Worm (Caenorhabditis elegans) whole organism, L4 larva: ENCODE measurements around the gene Y45F10C.4.
A peak's percentile ranks its signal among the peaks of the same experiment; 100 is the strongest.

ENCODE experiments used
- F26F4.8 ChIP-seq: fragments of 200-800 bp; sonication (Bioruptor generic); conservative IDR thresholded peaks from 2 replicates; pipeline ENCODE4 v1.3.6; 2022; ENCODE audit warnings: missing genetic modification characterization, missing compliant biosample characterization
- F44E2.7 ChIP-seq: fragments of 200-800 bp; sonication (Bioruptor generic); IDR thresholded peaks from 2 replicates; pipeline ENCODE4 v2.1.2; 2022; ENCODE audit warnings: missing genetic modification characterization, missing compliant biosample characterization
- R02D3.7 ChIP-seq: fragments of 150-350 bp; sonication (generic microtip); optimal IDR thresholded peaks from 3 replicates; lab custom pipeline; 2014; ENCODE audit warnings: missing biosample characterization, missing genetic modification characterization
- Y48G9A.11 ChIP-seq: fragments of 200-800 bp; sonication (Bioruptor generic); IDR thresholded peaks from 2 replicates; pipeline ENCODE4 v1.3.6; 2022; ENCODE audit warnings: missing genetic modification reagents, missing genetic modification characterization, missing compliant biosample characterization
- Y75B8A.6 ChIP-seq: fragments of 200-800 bp; sonication (Bioruptor generic); IDR thresholded peaks from 2 replicates; pipeline ENCODE4 v1.3.6; 2022; ENCODE audit warnings: missing genetic modification reagents, missing genetic modification characterization, missing compliant biosample characterization
- ZK546.5 ChIP-seq, 2 experiments: sonication (generic microtip); optimal IDR thresholded peaks; 2 replicates each; lab custom pipeline; 2017; ENCODE audit warnings: missing biosample characterization in 2 of 2, missing genetic modification characterization in 2 of 2
- arid-1 ChIP-seq: fragments of 200-800 bp; sonication (Bioruptor generic); conservative IDR thresholded peaks from 2 replicates; pipeline ENCODE4 v1.3.6; 2022; ENCODE audit warnings: missing genetic modification reagents, missing genetic modification characterization, missing compliant biosample characterization
- ceh-20 ChIP-seq: fragments of 200-800 bp; sonication (Bioruptor generic); IDR thresholded peaks from 2 replicates; pipeline ENCODE4 v1.3.6; 2022; ENCODE audit warnings: missing genetic modification reagents, missing genetic modification characterization, missing compliant biosample characterization
- ceh-32 ChIP-seq: sonication (generic microtip); optimal IDR thresholded peaks from 2 replicates; lab custom pipeline; 2016; ENCODE audit warnings: mild to moderate bottlenecking, missing genetic modification characterization, missing compliant biosample characterization; ENCODE audit not compliant: poor library complexity
- ces-1 ChIP-seq: fragments of 150-350 bp; sonication (generic microtip); optimal IDR thresholded peaks from 4 replicates; lab custom pipeline; 2014; ENCODE audit warnings: missing biosample characterization, missing genetic modification reagents, missing genetic modification characterization
- ctbp-1 ChIP-seq: fragments of 200-800 bp; sonication (Bioruptor generic); IDR thresholded peaks from 2 replicates; pipeline ENCODE4 v1.3.6; 2022; ENCODE audit warnings: missing genetic modification reagents, missing genetic modification characterization, missing compliant biosample characterization
- daf-16 ChIP-seq, 3 experiments: sonication (generic microtip); optimal IDR thresholded peaks; 2 replicates each; lab custom pipeline; 2016 to 2017; ENCODE audit warnings: missing genetic modification characterization in 3 of 3, missing genetic modification reagents in 3 of 3, mild to moderate bottlenecking in 2 of 3, missing compliant biosample characterization in 2 of 3, missing biosample characterization in 1 of 3, moderate library complexity in 1 of 3
- daf-8 ChIP-seq: fragments of 200-800 bp; sonication (Bioruptor generic); IDR thresholded peaks from 2 replicates; pipeline ENCODE4 v1.3.6; 2022; ENCODE audit warnings: missing genetic modification characterization, missing compliant biosample characterization
- dmd-8 ChIP-seq: fragments of 200-800 bp; sonication (Bioruptor generic); IDR thresholded peaks from 2 replicates; pipeline ENCODE4 v1.3.6; 2022; ENCODE audit warnings: missing genetic modification characterization, missing compliant biosample characterization
- duxl-1 ChIP-seq: sonication (generic microtip); optimal IDR thresholded peaks from 2 replicates; lab custom pipeline; 2016; ENCODE audit warnings: mild to moderate bottlenecking, missing genetic modification characterization, moderate library complexity, missing compliant biosample characterization; ENCODE audit not compliant: poor library complexity
- dve-1 ChIP-seq: sonication (generic microtip); optimal IDR thresholded peaks from 2 replicates; lab custom pipeline; 2017; ENCODE audit warnings: antibody characterized with exemption, mild to moderate bottlenecking, missing genetic modification characterization, missing compliant biosample characterization; ENCODE audit not compliant: insufficient read depth
- fkh-10 ChIP-seq: fragments of 150-350 bp; optimal IDR thresholded peaks from 2 replicates; lab custom pipeline; 2014; ENCODE audit warnings: missing biosample characterization, missing genetic modification reagents, missing genetic modification characterization
- hlh-11 ChIP-seq: fragments of 200-800 bp; sonication (Bioruptor generic); optimal IDR thresholded peaks from 2 replicates; lab custom pipeline; 2018; ENCODE audit warnings: mild to moderate bottlenecking, missing genetic modification characterization, missing compliant biosample characterization
- hlh-30 ChIP-seq: sonication (generic microtip); optimal IDR thresholded peaks from 2 replicates; lab custom pipeline; 2017; ENCODE audit warnings: antibody characterized with exemption, mild to moderate bottlenecking, missing genetic modification characterization, missing compliant biosample characterization; ENCODE audit not compliant: insufficient read depth
- hmg-1.1 ChIP-seq: fragments of 200-800 bp; sonication (Bioruptor generic); IDR thresholded peaks from 2 replicates; pipeline ENCODE4 v1.3.6; 2022; ENCODE audit warnings: missing genetic modification reagents, missing genetic modification characterization, missing compliant biosample characterization
- lim-7 ChIP-seq: fragments of 200-800 bp; sonication (Bioruptor generic); IDR thresholded peaks from 2 replicates; pipeline ENCODE4 v1.3.6; 2022; ENCODE audit warnings: missing genetic modification characterization, missing compliant biosample characterization
- lin-1 ChIP-seq: fragments of 200-800 bp; sonication (Bioruptor generic); IDR thresholded peaks from 2 replicates; pipeline ENCODE4 v1.3.6; 2022; ENCODE audit warnings: missing genetic modification reagents, missing genetic modification characterization, missing compliant biosample characterization
- lin-13 ChIP-seq: fragments of 150-350 bp; optimal IDR thresholded peaks from 2 replicates; lab custom pipeline; 2014; ENCODE audit warnings: missing biosample characterization, missing genetic modification reagents, missing genetic modification characterization
- lin-38 ChIP-seq: fragments of 200-800 bp; sonication (Bioruptor generic); IDR thresholded peaks from 2 replicates; pipeline ENCODE4 v1.3.6; 2022; ENCODE audit warnings: missing genetic modification reagents, missing genetic modification characterization, missing compliant biosample characterization
- madf-5 ChIP-seq, 2 experiments: fragments of 200-800 bp; sonication (Bioruptor generic); IDR thresholded peaks; 2 replicates each; pipeline ENCODE4 v1.3.6; 2022; ENCODE audit warnings: missing compliant biosample characterization in 2 of 2, missing genetic modification characterization in 2 of 2
- madf-9 ChIP-seq: fragments of 200-800 bp; sonication (Bioruptor generic); conservative IDR thresholded peaks from 2 replicates; pipeline ENCODE4 v1.3.6; 2022; ENCODE audit warnings: missing genetic modification reagents, missing genetic modification characterization, missing compliant biosample characterization
- mes-2 ChIP-seq: sonication (generic microtip); optimal IDR thresholded peaks from 2 replicates; lab custom pipeline; 2016; ENCODE audit warnings: missing genotype, mild to moderate bottlenecking, missing genetic modification characterization, missing compliant biosample characterization; ENCODE audit not compliant: poor library complexity, severe bottlenecking
- mxl-2 ChIP-seq: fragments of 200-800 bp; sonication (Bioruptor generic); conservative IDR thresholded peaks from 2 replicates; pipeline ENCODE4 v1.3.6; 2022; ENCODE audit warnings: missing genetic modification reagents, missing genetic modification characterization, missing compliant biosample characterization
- nhr-10 ChIP-seq: fragments of 150-350 bp; optimal IDR thresholded peaks from 2 replicates; lab custom pipeline; 2014; ENCODE audit warnings: missing biosample characterization, missing genetic modification characterization
- nhr-102 ChIP-seq: sonication (generic microtip); optimal IDR thresholded peaks from 2 replicates; lab custom pipeline; 2016; ENCODE audit warnings: mild to moderate bottlenecking, missing genetic modification characterization, moderate library complexity, missing compliant biosample characterization
- nhr-11 ChIP-seq: fragments of 150-350 bp; optimal IDR thresholded peaks from 2 replicates; lab custom pipeline; 2014; ENCODE audit warnings: missing biosample characterization, missing genetic modification characterization
- nhr-111 ChIP-seq: fragments of 200-800 bp; sonication (Bioruptor generic); optimal IDR thresholded peaks from 2 replicates; lab custom pipeline; 2018; ENCODE audit warnings: mild to moderate bottlenecking, missing genetic modification characterization, missing compliant biosample characterization
- nhr-237 ChIP-seq: sonication (generic microtip); optimal IDR thresholded peaks from 2 replicates; lab custom pipeline; 2017; ENCODE audit warnings: missing biosample characterization, missing genetic modification characterization
- nhr-42 ChIP-seq: fragments of 200-800 bp; sonication (Bioruptor generic); IDR thresholded peaks from 2 replicates; pipeline ENCODE4 v1.3.6; 2022; ENCODE audit warnings: missing genetic modification characterization, missing compliant biosample characterization
- nhr-76 ChIP-seq: fragments of 150-350 bp; optimal IDR thresholded peaks from 2 replicates; lab custom pipeline; 2014; ENCODE audit warnings: missing biosample characterization, missing genetic modification characterization
- nhr-77 ChIP-seq: fragments of 150-350 bp; optimal IDR thresholded peaks from 2 replicates; lab custom pipeline; 2014; ENCODE audit warnings: missing biosample characterization, missing genetic modification characterization
- pha-4 ChIP-seq, 2 experiments: fragments of 150-350 bp in 1 of 2; fragments of 200-800 bp in 1 of 2; sonication (Bioruptor generic) in 1 of 2; IDR thresholded peaks in 1 of 2; optimal IDR thresholded peaks in 1 of 2; 2 replicates each; pipeline versions ENCODE4 v1.3.6 to Lab custom; 2014 to 2022; ENCODE audit warnings: missing genetic modification characterization in 2 of 2, missing genetic modification reagents in 2 of 2, missing biosample characterization in 1 of 2, missing compliant biosample characterization in 1 of 2
- pqm-1 ChIP-seq: sonication (generic microtip); optimal IDR thresholded peaks from 2 replicates; lab custom pipeline; 2017; ENCODE audit warnings: missing biosample characterization, missing genetic modification characterization
- saeg-2 ChIP-seq: fragments of 200-800 bp; sonication (Bioruptor generic); IDR thresholded peaks from 2 replicates; pipeline ENCODE4 v1.3.6; 2022; ENCODE audit warnings: missing genetic modification reagents, missing genetic modification characterization, missing compliant biosample characterization
- sdz-12 ChIP-seq: fragments of 200-800 bp; sonication (Bioruptor generic); optimal IDR thresholded peaks from 2 replicates; lab custom pipeline; 2018; ENCODE audit warnings: mild to moderate bottlenecking, missing genetic modification characterization, missing compliant biosample characterization
- set-16 ChIP-seq: fragments of 200-800 bp; sonication (Bioruptor generic); IDR thresholded peaks from 2 replicates; pipeline ENCODE4 v1.3.6; 2022; ENCODE audit warnings: missing genetic modification reagents, missing genetic modification characterization, missing compliant biosample characterization
- snpc-1.2 ChIP-seq: fragments of 200-800 bp; sonication (Bioruptor generic); IDR thresholded peaks from 2 replicates; pipeline ENCODE4 v1.3.6; 2022; ENCODE audit warnings: missing genetic modification reagents, missing genetic modification characterization, missing compliant biosample characterization
- spr-1 ChIP-seq: sonication (generic microtip); optimal IDR thresholded peaks from 2 replicates; lab custom pipeline; 2016; ENCODE audit warnings: mild to moderate bottlenecking, missing genetic modification characterization, missing compliant biosample characterization
- tra-1 ChIP-seq: fragments of 200-800 bp; sonication (Bioruptor generic); IDR thresholded peaks from 2 replicates; pipeline ENCODE4 v1.3.6; 2022; ENCODE audit warnings: missing genetic modification reagents, missing genetic modification characterization, missing compliant biosample characterization
- unc-62 ChIP-seq, 3 experiments: fragments of 150-350 bp in 1 of 3; sonication (generic microtip); optimal IDR thresholded peaks in 2 of 3; peaks in 1 of 3; 1 replicate in 1 of 3; 2 replicates in 2 of 3; lab custom pipeline; 2014 to 2017; ENCODE audit warnings: missing biosample characterization in 3 of 3, missing genetic modification characterization in 3 of 3, missing genetic modification reagents in 3 of 3, missing genotype in 1 of 3
- vab-7 ChIP-seq: fragments of 200-800 bp; sonication (Bioruptor generic); IDR thresholded peaks from 2 replicates; pipeline ENCODE4 v1.3.6; 2022; ENCODE audit warnings: missing genetic modification reagents, missing genetic modification characterization, missing compliant biosample characterization
- zag-1 ChIP-seq: fragments of 150-350 bp; optimal IDR thresholded peaks from 2 replicates; lab custom pipeline; 2014; ENCODE audit warnings: missing biosample characterization, missing genetic modification characterization
- zip-2 ChIP-seq: fragments of 150-350 bp; optimal IDR thresholded peaks from 2 replicates; lab custom pipeline; 2014; ENCODE audit warnings: missing biosample characterization, missing genetic modification characterization
- ztf-7 ChIP-seq: fragments of 150-350 bp; optimal IDR thresholded peaks from 2 replicates; lab custom pipeline; 2014; ENCODE audit warnings: missing biosample characterization, missing genetic modification characterization

Gene Y45F10C.4

ce11 chrIV:13701472-13701871, 37.5 kb upstream of the Y45F10C.4 start:
- TF ChIP-seq lim-7 (GFP tag; lab: Robert Waterston, UW): peak; percentile 86
- TF ChIP-seq madf-5 (GFP tag; IDR thresholded peaks at IDR 0.05; lab: Robert Waterston, UW): peak; percentile 26 to 45; a peak in 1 of 4 replicates
- peak in 1 of 2 experiments; percentile 58 for TF ChIP-seq daf-16 (GFP tag; optimal IDR thresholded peaks at IDR 0.05; lab: Kevin White, UChicago)
- TF ChIP-seq daf-16 (tag; optimal IDR thresholded peaks at IDR 0.05; lab: Kevin White, UChicago): peak; percentile 23
- no peak for TF ChIP-seq ZK546.5 (tag; optimal IDR thresholded peaks at IDR 0.05; lab: Kevin White, UChicago)
- no peak for TF ChIP-seq dve-1 (tag; lab: Kevin White, UChicago)
- no peak for TF ChIP-seq fkh-10 (GFP tag; lab: Kevin White, UChicago)
- TF ChIP-seq Y75B8A.6 (GFP tag; lab: Robert Waterston, UW): no peak
- TF ChIP-seq saeg-2 (GFP tag; lab: Robert Waterston, UW): no peak
- no peak for TF ChIP-seq nhr-77 (tag; lab: Kevin White, UChicago)
- no peak for TF ChIP-seq ceh-32 (tag; lab: Kevin White, UChicago)
- TF ChIP-seq madf-9 (GFP tag; lab: Robert Waterston, UW): 0 out of 2 replicates have a peak, but pooled peaks have one; percentile 49
- TF ChIP-seq nhr-102 (tag; lab: Kevin White, UChicago): no peak
- no peak for TF ChIP-seq hmg-1.1 (GFP tag; lab: Robert Waterston, UW)
- no peak for TF ChIP-seq nhr-111 (GFP tag; lab: Kevin White, UChicago)
- TF ChIP-seq sdz-12 (GFP tag; lab: Kevin White, UChicago): no peak
- TF ChIP-seq R02D3.7 (tag; lab: Kevin White, UChicago): no peak
- TF ChIP-seq nhr-237 (tag; lab: Kevin White, UChicago): no peak
- no peak for TF ChIP-seq zip-2 (tag; lab: Kevin White, UChicago)
- TF ChIP-seq tra-1 (GFP tag; lab: Robert Waterston, UW): no peak
- no peak for TF ChIP-seq pqm-1 (tag; lab: Kevin White, UChicago)
- TF ChIP-seq nhr-42 (GFP tag; lab: Robert Waterston, UW): no peak
- no peak for TF ChIP-seq ctbp-1 (GFP tag; lab: Robert Waterston, UW)
- 0 out of 2 replicates have a peak, but pooled peaks have one; percentile 55 for TF ChIP-seq Y48G9A.11
- peak; percentile 96 for TF ChIP-seq snpc-1.2 (GFP tag; lab: Robert Waterston, UW)
- TF ChIP-seq hlh-11 (tag; lab: Kevin White, UChicago): no peak
- TF ChIP-seq set-16 (GFP tag; lab: Robert Waterston, UW): no peak
- peak; percentile 34 for TF ChIP-seq mes-2 (tag; lab: Kevin White, UChicago)
- no peak for TF ChIP-seq unc-62 (GFP tag; optimal IDR thresholded peaks at IDR 0.05 in 1 of 2; lab: Kevin White, UChicago)
- TF ChIP-seq unc-62 (tag; optimal IDR thresholded peaks at IDR 0.05; lab: Kevin White, UChicago): no peak
- TF ChIP-seq arid-1 (GFP tag; lab: Robert Waterston, UW): no peak
- no peak for TF ChIP-seq ces-1 (GFP tag; lab: Kevin White, UChicago)
- peak; percentile 74; the same call in 1 of the 2 replicates for TF ChIP-seq dmd-8 (GFP tag; lab: Robert Waterston, UW)
- peak; percentile 58 for TF ChIP-seq lin-38 (GFP tag; lab: Robert Waterston, UW)
- no peak for TF ChIP-seq F26F4.8 (GFP tag; lab: Robert Waterston, UW)
- no peak for TF ChIP-seq zag-1 (tag; lab: Kevin White, UChicago)
- peak; percentile 58; the same call in 1 of the 2 replicates for TF ChIP-seq pha-4 (GFP tag; IDR thresholded peaks at IDR 0.05; lab: Robert Waterston, UW)
- no peak for TF ChIP-seq pha-4 (tag; optimal IDR thresholded peaks at IDR 0.05; lab: Kevin White, UChicago)
- TF ChIP-seq daf-8 (GFP tag; lab: Robert Waterston, UW): no peak
- no peak for TF ChIP-seq hlh-30 (tag; lab: Kevin White, UChicago)
- TF ChIP-seq lin-1 (GFP tag; lab: Robert Waterston, UW): no peak
- TF ChIP-seq nhr-11 (tag; lab: Kevin White, UChicago): no peak
- TF ChIP-seq ztf-7: peak; percentile 54
- TF ChIP-seq lin-13 (GFP tag; lab: Kevin White, UChicago): no peak
- TF ChIP-seq nhr-10 (tag; lab: Kevin White, UChicago): no peak
- TF ChIP-seq spr-1 (tag; lab: Kevin White, UChicago): no peak
- 0 out of 2 replicates have a peak, but pooled peaks have one; percentile 58 for TF ChIP-seq F44E2.7 (GFP tag; lab: Robert Waterston, UW)
- peak; percentile 63; the same call in 1 of the 2 replicates for TF ChIP-seq vab-7 (GFP tag; lab: Robert Waterston, UW)
- no peak for TF ChIP-seq mxl-2 (GFP tag; lab: Robert Waterston, UW)
- no peak for TF ChIP-seq duxl-1
- no peak for TF ChIP-seq nhr-76
- no peak for TF ChIP-seq ceh-20 (GFP tag; lab: Robert Waterston, UW)
